Fruit fly (Drosophila melanogaster) whole organism, larva: ENCODE measurements around the gene CG33322.

Source experiments
- noc ChIP-seq: fragments of 200-800 bp; sonication (Bioruptor generic); optimal IDR thresholded peaks from 3 replicates; lab custom pipeline; 2019; ENCODE audit warnings: missing biosample characterization, mild to moderate bottlenecking, missing genetic modification characterization, moderate library complexity

The CG33322 gene

DNA sequence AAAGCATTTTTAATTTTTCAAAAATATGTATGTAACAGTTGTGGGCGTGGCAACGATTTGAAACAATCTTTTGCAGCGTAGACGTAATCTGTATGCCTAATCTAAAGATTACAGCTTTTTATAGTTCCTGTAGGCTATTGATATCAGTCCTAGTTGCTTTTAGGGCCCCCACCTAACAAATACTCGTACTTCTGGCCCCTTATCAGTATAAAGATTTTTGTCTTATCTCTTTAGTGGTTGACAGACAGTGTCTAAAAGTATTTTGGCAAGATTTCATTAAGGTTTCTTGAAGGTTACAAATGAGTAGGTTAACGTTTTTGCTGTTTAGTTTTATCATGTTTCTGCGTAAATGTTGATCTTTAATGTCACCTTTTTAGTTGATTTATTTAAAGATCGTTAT, 12.7 kb upstream of the CG33322 start:
- no peak for TF ChIP-seq noc (tag; lab: Kevin White, UChicago)

DNA sequence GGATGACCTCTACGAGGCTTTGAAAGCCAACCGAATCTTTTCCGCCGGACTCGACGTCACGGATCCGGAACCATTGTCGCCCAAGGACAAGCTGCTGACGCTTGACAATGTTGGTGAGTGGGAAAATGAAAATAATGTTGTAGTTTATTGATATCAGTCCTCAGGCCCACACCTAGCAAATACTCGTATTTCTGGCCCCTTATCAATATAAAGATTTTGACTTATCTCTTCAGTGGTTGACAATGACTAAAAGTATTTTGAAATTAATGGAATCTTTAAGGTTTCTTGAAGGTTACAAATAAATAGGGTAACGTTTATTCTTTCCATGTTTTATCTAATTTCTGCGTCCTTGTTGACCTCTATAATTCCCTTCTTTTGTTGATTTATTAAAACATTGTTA, 11.0 kb upstream of the CG33322 start:
- TF ChIP-seq noc (tag; lab: Kevin White, UChicago), result no peak

DNA sequence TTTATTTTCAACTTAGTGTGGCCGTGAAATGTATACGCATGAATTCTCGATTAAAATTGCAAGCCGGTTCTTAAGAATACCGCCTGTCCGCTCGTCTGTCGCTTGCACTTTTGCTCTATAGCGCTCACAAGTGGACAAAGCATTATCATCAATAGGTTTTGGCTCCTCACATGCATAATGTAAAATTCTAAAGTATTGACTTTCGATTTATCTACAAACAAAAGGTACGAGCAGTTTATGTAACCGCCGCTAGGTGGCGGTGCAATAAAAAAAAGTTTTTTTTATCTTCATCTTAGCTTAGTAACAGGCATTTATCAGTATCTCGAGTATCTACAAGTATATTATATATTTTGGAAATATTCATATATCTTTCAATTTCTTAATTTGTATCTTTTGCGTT, 10.2 kb upstream of the CG33322 start:
- TF ChIP-seq noc (tag; lab: Kevin White, UChicago), result no peak

DNA sequence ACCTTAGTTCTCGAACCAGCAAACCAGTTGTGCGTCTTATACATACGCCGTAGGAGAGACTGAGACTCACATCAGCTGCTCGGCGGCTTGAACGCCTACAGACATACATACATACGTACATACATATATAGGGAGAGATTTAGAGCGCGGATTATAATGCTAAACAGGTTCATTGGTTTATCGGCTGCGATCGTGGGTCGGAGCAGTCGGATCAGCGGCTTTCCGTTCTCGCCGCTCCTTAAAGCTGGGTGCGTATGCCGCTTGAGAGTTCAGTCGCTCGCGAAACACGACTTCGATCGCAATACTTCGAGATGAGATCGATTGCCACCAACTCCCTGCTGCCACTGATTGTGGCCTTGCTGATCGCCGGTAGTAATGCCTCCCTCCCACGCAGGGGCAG, 9.2 kb upstream of the CG33322 start:
- peak; percentile 16 for TF ChIP-seq noc (tag; lab: Kevin White, UChicago)

DNA sequence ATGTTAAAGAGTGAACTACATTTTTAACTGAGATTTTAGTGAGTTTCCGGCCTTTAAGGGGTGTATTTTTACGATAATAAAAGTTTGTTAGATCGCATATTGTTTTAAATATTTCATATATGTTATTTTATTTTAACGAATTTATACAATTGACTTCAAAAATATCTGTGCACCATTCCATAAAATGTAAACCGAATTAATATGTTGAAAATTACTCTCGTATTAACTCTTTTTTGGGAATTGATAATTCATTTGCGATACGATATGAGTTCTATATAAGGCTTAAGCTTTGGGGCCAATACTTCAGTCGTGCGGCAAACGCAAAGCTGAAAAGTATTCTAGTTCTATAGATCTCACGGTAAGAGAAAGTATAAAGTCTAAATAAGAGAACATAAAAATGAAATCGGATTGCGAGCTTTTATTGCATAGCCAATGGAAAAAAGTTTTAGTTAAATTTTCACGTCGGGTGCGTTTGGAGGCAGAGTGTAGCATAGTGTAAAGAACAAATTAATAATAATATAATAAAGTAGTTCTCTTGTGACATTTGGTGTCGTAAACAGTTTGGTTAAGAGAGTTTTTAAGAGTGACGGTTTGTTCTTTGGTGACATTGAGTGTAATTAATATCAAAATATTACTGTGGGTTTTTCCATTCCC, 8.2 kb upstream of the CG33322 start:
- no peak for TF ChIP-seq noc (tag; lab: Kevin White, UChicago)

DNA sequence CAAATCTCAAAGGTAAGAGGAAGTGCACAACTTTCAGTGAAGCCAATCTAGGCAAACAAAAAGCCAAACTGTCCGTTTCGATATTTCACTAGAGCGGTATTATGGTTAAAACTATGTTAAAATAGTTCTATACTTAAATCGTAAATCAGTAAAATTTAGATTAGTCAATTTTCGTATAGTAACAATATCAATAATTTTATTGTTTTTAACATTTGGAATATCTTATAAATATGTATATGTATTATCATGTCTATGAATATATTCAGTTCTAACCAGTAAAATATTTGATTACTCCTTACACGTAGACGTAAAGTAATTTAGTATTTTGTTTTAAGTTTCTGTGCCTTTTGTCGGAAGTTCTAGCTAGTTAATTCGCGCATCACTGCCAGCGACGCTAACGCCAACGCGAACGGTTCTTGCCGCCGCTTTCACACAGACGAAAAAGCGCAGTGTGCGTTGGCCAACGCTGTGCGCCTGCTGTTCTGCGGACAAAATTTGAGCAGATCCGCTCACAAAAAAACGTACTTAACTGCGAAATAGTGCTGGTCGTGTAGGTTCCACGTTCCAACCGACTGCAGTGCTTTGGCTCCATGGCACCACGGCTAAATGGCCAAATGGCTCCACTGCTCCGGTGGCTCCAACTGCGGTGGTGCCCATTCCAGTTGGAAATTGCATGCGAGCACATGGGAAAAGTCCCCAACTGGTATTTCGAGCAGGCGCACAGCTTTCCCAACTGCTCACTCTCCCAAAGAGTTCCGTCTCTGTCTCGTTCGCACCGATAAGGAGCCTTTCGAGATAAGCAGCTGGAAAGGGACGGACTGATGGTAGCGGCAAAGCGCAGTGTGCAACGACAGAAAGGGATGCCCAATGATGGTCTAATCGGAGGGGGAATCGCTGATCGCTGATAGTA, 7.4 kb upstream of the CG33322 start:
- TF ChIP-seq noc (tag; lab: Kevin White, UChicago), result peak; percentile 15

DNA sequence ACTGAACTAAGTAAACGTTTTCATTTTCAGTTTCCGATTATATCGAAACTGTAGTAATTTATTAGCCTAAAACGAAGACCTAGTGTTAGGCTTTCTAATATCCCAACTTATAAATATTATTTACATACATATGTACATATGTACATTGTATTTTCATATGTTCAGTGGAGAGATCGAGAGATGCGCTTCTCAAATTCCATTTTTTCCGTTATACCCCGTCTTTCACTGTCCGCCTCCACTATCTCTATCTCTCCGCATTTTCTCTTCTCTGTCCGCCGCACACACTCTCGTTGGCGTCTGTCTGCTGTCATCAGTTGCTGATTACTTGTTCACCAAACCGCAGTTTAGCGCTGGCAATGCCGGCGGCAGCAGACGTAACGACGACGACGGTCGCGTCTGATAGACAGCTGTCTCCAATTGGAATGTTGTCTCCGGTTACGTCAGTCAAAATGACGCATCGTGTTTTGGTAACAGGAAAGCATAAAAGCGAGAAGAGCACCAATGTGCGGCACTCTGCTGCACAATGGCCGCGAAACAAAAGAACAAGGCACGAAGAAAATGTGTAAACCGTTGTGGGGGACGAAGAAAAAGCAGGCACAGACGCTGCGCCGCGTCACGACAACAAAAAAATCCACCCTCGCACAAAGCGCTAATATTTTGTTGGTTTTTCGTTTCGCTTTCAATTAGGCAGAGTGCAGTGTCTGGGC, 6.6 kb upstream of the CG33322 start, which contains the start of gene CG9331:
Gene CG9331, plus strand, starts transcription at position 340 of the 707 bp plus-strand sequence.
- peak; percentile 35 for TF ChIP-seq noc (tag; lab: Kevin White, UChicago)

DNA sequence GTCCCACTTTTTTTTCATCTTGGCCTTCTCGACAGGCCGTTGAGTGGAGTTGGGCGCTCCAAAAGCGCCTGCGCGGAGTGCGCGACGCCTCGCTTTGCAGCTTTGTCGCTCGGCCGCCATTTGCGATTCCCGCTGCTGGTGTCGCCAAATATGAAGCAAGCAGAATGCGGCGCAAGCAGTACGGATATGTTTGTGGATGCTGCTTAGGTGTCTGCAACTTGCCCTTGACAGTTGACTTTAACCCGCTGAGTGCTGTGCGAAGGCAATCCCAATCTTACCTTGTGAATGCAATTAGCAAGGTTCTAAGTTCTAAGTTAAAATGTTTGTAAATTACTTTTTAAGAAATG, 6.0 kb upstream of the CG33322 start:
- no peak for TF ChIP-seq noc (tag; lab: Kevin White, UChicago)

DNA sequence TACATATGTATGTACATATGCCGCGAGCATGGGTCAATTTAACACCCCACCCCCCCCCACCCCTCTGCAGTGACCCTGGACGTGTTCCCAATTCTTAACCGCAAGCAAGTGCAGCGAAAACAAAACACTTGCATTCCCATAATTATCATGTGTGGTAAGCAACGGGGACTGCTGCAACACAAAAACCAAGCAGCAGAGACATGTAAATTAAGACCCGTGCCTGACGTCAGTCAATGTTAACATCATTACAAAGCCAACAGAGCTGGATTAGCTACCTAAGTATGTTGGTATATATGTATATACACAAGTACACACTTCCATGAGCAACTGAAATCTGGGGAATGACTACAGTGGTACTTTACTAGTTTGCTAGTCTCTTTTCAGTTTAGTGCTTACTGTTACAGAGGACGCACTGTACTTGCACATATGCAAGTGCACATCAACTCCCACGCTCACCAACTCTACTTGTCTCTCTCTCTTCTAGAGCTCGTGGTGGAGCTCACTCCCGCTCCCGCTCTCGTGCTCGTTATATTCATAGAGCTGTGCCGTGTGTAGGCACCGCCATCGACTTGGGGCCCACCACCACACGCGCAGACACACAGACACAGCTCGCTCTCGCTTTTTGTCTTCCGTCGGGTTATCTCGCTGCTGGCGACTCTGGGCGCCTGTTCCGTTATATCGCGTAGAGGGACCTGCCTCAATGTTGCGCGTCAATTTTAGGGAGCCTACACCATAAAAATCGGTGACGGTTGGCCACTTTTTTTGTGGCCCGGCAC, 5.4 kb upstream of the CG33322 start:
- no peak for TF ChIP-seq noc (tag; lab: Kevin White, UChicago)

DNA sequence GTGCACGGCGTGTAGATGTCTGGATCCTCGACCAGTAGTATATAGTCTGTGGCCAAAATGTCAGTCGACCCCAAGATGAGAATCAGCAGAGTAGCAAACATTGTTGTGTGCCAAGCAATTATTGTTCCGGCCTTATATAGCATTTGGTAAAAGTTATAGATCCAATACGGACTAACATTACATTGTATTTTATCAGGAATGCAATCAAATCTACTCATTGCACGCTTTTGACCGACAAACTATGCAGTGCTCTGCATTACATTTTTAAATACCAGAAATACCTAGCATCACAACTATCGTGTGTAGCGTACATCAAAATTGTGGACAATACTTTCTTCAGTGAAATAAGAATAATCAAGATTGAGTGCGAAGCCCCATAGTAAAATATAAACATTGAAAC, 4.7 kb upstream of the CG33322 start, which contains the start of gene CheB38c:
Gene CheB38c, minus strand, starts transcription at position 101 of the 400 bp plus-strand sequence.
- no peak for TF ChIP-seq noc (tag; lab: Kevin White, UChicago)

DNA sequence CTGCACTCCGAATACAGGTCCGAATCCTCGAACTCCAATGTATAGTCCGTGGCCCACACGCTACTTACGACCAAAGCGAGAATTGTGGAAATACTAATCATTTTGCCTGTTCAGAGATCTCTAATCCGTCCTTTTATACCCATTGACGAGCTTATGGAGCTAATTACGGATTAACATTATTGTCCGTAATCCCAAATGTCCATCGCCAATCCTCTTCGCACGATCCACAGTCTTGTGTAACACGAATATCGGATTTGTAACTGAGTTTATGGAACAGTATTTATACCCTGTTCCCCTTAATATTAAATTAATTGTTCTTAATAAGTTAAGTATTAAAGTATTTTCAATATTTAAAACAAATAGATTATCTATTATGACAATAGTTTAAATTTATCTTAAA, 2.4 kb upstream of the CG33322 start, which contains the start of gene CheB38a:
Gene CheB38a, minus strand, starts transcription at position 101 of the 400 bp plus-strand sequence.
- TF ChIP-seq noc (tag; lab: Kevin White, UChicago), result no peak

DNA sequence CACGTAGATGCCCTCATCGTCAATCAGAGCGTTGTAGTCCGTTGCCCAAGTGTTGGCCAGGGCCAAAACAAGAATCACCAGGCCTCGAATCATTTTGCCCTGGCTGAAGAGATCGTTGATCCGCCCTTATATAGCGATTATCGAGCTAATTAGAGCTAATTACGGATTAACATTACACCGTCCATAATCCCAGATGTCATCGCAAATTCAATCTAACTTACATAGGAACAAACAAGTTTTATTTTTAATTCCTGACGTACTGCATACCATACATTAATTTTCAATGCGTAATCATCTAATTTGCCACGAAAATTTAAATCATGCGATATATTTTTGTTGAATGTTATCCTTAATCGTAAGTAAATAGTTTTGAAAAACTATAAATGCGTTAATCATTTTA, 1.1 kb upstream of the CG33322 start, which contains the start of gene CheB38b:
Gene CheB38b, minus strand, starts transcription at position 101 of the 400 bp plus-strand sequence.
- no peak for TF ChIP-seq noc (tag; lab: Kevin White, UChicago)

DNA sequence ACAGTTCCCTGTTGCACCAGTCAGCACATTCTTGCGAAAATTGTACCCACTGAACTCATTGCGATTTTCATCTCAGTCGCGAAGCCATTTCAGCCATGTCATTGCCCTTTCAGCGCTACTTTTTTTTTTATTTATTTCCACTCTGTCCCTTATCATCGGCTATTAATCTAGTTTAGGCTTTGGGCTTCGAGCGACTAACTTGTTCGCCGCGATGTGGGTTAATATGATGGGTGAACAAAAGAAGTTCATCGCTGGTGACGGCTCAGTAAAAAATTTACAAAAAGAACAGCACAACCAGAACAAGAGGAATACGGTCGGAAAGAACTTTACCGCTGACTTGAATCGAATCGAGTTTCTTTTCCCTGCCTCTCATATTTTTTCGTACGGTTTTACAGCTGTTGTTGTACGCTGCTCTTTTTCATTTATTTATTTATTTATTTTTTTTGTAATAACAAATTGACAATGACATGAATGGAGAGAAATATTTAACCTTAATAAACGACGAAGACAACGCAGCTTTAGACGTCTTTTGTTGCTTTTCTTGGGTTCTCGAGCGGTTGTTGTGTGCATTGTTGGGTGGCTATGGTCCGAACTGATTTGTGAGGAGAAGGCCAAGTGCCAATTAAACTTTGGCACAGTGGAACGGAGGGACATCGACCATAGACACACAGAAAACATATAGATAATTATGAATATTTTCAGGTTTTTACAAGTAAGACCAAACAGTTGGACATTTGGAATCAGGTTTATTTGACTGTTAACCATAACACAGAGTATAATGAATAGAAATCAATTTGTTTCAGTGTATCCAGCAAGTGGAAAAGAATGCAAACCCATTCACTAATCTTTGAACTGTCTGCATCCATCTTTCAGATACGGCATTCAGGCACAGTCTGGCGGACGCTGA, 3.5 kb downstream of the CG33322 start:
- no peak for TF ChIP-seq noc (tag; lab: Kevin White, UChicago)

DNA sequence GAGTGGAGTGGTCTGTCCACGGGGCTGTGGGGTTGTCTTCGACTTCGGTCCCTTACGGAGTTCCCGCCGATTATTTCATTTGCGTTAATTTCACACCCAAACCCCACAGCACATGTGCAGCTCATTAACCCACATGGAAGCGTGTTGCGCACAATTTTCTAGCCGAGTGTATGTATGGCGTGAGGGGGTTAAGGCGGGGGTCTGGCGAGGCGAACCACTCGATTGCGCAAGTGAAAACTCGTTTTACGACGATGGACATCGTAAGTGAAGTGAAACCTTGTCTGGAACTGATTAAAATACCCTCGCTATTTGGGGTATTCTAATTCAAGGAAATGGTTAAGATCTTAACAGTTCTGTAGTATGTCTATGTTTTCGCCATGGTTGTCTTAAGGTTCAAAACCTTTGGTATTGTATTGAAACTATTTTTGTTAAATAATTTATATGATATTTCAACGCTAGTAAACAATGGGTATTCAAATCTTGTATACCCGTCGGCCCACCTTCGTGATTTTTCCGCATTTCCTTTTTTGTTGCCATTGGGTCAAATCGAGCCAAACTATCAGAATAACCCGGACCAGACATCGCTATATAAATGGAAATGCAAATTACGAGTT, 4.9 kb downstream of the CG33322 start:
- no peak for TF ChIP-seq noc (tag; lab: Kevin White, UChicago)
